Fruit fly (Drosophila melanogaster): ENCODE data around the gene Arglu1.

Arglu1 gene

DNA sequence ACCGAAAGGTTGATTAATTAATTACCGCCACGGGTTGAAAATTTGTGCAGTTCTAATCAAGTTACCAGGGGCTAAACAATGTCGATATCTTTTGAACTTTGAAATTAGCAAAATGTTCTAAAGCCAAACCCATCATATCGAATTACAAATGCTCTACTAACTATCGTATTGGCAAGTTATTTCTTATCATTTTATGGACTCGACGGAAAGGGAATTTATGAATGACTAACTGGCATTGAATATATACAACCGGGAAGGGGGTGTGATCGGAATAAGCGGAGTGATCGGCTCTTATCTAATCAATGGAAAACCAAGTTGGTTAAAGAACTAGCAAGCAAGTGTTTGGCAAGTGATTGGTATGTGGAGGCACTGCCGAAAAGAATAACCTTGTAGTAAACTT is 5.6 kb upstream of the Arglu1 start (continued):
- TF ChIP-seq CG10565 (GFP tag; optimal IDR thresholded peaks at IDR 0.05): no peak
- peak; percentile 32 for TF ChIP-seq Fer1 (GFP tag; optimal IDR thresholded peaks at IDR 0.05)
- no peak for TF ChIP-seq kah (GFP tag; optimal IDR thresholded peaks at IDR 0.05)
- no peak for TF ChIP-seq CG9609 (GFP tag; optimal IDR thresholded peaks at IDR 0.05)
- no peak for TF ChIP-seq sima (GFP tag; optimal IDR thresholded peaks at IDR 0.05)
- TF ChIP-seq CG11247 (GFP tag; IDR thresholded peaks at IDR 0.05): no peak
- TF ChIP-seq CG12219 (GFP tag; optimal IDR thresholded peaks at IDR 0.05): peak; percentile 29
- no peak for TF ChIP-seq Mrtf (GFP tag; IDR thresholded peaks at IDR 0.05)
- no peak for TF ChIP-seq CG4424 (GFP tag; optimal IDR thresholded peaks at IDR 0.05)
- TF ChIP-seq sisA (GFP tag; IDR thresholded peaks at IDR 0.05): no peak
- TF ChIP-seq Neu2 (GFP tag; optimal IDR thresholded peaks at IDR 0.05; ENCODE audit: borderline replicate concordance): no peak
- TF ChIP-seq pnt (GFP tag; optimal IDR thresholded peaks at IDR 0.05): no peak
- no peak for TF ChIP-seq Sox100B (GFP tag; optimal IDR thresholded peaks at IDR 0.05)
- no peak for TF ChIP-seq ewg (GFP tag; optimal IDR thresholded peaks at IDR 0.05)
- TF ChIP-seq CG11695 (GFP tag; IDR thresholded peaks at IDR 0.05): no peak
- no peak for TF ChIP-seq Gug (GFP tag; IDR thresholded peaks at IDR 0.05)
- TF ChIP-seq CG2202 (tag; optimal IDR thresholded peaks at IDR 0.05): no peak
- no peak for TF ChIP-seq B-H2 (GFP tag; optimal IDR thresholded peaks at IDR 0.05)
- TF ChIP-seq sr (GFP tag; IDR thresholded peaks at IDR 0.05): no peak
- no peak for TF ChIP-seq oc (tag; optimal IDR thresholded peaks at IDR 0.05)
- no peak for TF ChIP-seq esg (GFP tag; conservative IDR thresholded peaks at IDR 0.05)
- TF ChIP-seq CG3838 (GFP tag; optimal IDR thresholded peaks at IDR 0.05): no peak
- no peak for TF ChIP-seq bcd (GFP tag; optimal IDR thresholded peaks at IDR 0.05)
- no peak for TF ChIP-seq fd64A (GFP tag; optimal IDR thresholded peaks at IDR 0.05)
- no peak for TF ChIP-seq ro (GFP tag; IDR thresholded peaks at IDR 0.05)
- no peak for TF ChIP-seq phol (tag; optimal IDR thresholded peaks at IDR 0.05)
- TF ChIP-seq CG6813 (GFP tag; optimal IDR thresholded peaks at IDR 0.05): peak; percentile 26
- no peak for TF ChIP-seq Nf-YB (GFP tag; optimal IDR thresholded peaks at IDR 0.05)
- TF ChIP-seq cwo (GFP tag; optimal IDR thresholded peaks at IDR 0.05): peak; percentile 59
- no peak for TF ChIP-seq fd102C (GFP tag; optimal IDR thresholded peaks at IDR 0.05)
- peak; percentile 56 for TF ChIP-seq kay (GFP tag; optimal IDR thresholded peaks at IDR 0.05)
- no peak for TF ChIP-seq ara (GFP tag; IDR thresholded peaks at IDR 0.05)
- no peak for TF ChIP-seq jing (GFP tag; optimal IDR thresholded peaks at IDR 0.05)
- TF ChIP-seq Asciz (GFP tag; optimal IDR thresholded peaks at IDR 0.05): no peak
- TF ChIP-seq zen (tag; optimal IDR thresholded peaks at IDR 0.05): no peak
- no peak for TF ChIP-seq Ets97D (GFP tag; optimal IDR thresholded peaks at IDR 0.05)
- TF ChIP-seq lilli (GFP tag; optimal IDR thresholded peaks at IDR 0.05): peak; percentile 24
- no peak for TF ChIP-seq Six4 (GFP tag; optimal IDR thresholded peaks at IDR 0.05)
- no peak for TF ChIP-seq CG9817 (tag; optimal IDR thresholded peaks at IDR 0.05)
- TF ChIP-seq Meics (GFP tag; optimal IDR thresholded peaks at IDR 0.05): peak; percentile 31
- TF ChIP-seq dysf (GFP tag; IDR thresholded peaks at IDR 0.05): no peak
- TF ChIP-seq CG8359 (GFP tag; optimal IDR thresholded peaks at IDR 0.05; ENCODE audit: borderline replicate concordance): no peak
- TF ChIP-seq crc (GFP tag; optimal IDR thresholded peaks at IDR 0.05): no peak
- no peak for TF ChIP-seq CG30431 (GFP tag; optimal IDR thresholded peaks at IDR 0.05)
- TF ChIP-seq TFAM (GFP tag; optimal IDR thresholded peaks at IDR 0.05): no peak
- TF ChIP-seq mam (GFP tag; optimal IDR thresholded peaks at IDR 0.05): peak; percentile 50
- 0 out of 3 replicates have a peak, but pooled peaks have one; percentile 14 for TF ChIP-seq CG11093 (GFP tag; IDR thresholded peaks at IDR 0.05)
- TF ChIP-seq CG8478 (optimal IDR thresholded peaks at IDR 0.05): no peak
- peak; percentile 30 for TF ChIP-seq CG13296 (GFP tag; optimal IDR thresholded peaks at IDR 0.05)
- TF ChIP-seq hbn (GFP tag; IDR thresholded peaks at IDR 0.05; ENCODE audit: partially characterized antibody): no peak
- TF ChIP-seq CG2120 (GFP tag; optimal IDR thresholded peaks at IDR 0.05): peak; percentile 59
- TF ChIP-seq ham (GFP tag; IDR thresholded peaks at IDR 0.05): no peak
